Fruit fly (Drosophila melanogaster) whole organism, wandering third instar larva: ENCODE data around the gene pon.

Source experiments
- CG32264 ChIP-seq: fragments of 200-800 bp; sonication (Bioruptor generic); optimal IDR thresholded peaks from 2 replicates; lab custom pipeline; 2016; ENCODE audit warnings: missing biosample characterization, missing genetic modification characterization
- CG9705 ChIP-seq: fragments of 200-800 bp; sonication (Bioruptor generic); optimal IDR thresholded peaks from 2 replicates; lab custom pipeline; 2018; ENCODE audit warnings: missing biosample characterization, mild to moderate bottlenecking, missing genetic modification characterization
- CrebA ChIP-seq: fragments of 200-800 bp; sonication (Bioruptor generic); optimal IDR thresholded peaks from 2 replicates; lab custom pipeline; 2016; ENCODE audit warnings: missing biosample characterization, mild to moderate bottlenecking, missing genetic modification characterization, borderline replicate concordance
- Dif ChIP-seq: fragments of 200-275, 200-300 bp; sonication (Bioruptor generic); optimal IDR thresholded peaks from 2 replicates; lab custom pipeline; 2018; ENCODE audit warnings: missing biosample characterization, missing genetic modification characterization; ENCODE audit not compliant: partially characterized antibody
- GATAd ChIP-seq: sonication (Bioruptor generic); optimal IDR thresholded peaks from 2 replicates; lab custom pipeline; 2016; ENCODE audit warnings: missing biosample characterization, missing genetic modification characterization
- HLH106 ChIP-seq: fragments of 200-800 bp; optimal IDR thresholded peaks from 3 replicates; lab custom pipeline; 2019; ENCODE audit warnings: missing biosample characterization, mild to moderate bottlenecking, missing genetic modification characterization, moderate library complexity
- Hnf4 ChIP-seq: fragments of 200-800 bp; sonication (Bioruptor generic); optimal IDR thresholded peaks from 2 replicates; lab custom pipeline; 2016; ENCODE audit warnings: missing biosample characterization, mild to moderate bottlenecking, missing genetic modification characterization
- Hr83 ChIP-seq: fragments of 200-300 bp; sonication (Bioruptor generic); optimal IDR thresholded peaks from 2 replicates; lab custom pipeline; 2016; ENCODE audit warnings: missing biosample characterization, mild to moderate bottlenecking, missing genetic modification characterization, moderate library complexity; ENCODE audit not compliant: poor library complexity, severe bottlenecking
- Jra ChIP-seq: sonication (Bioruptor generic); optimal IDR thresholded peaks from 2 replicates; lab custom pipeline; 2016; ENCODE audit warnings: missing biosample characterization, missing genetic modification characterization
- Mio ChIP-seq: sonication (Bioruptor generic); optimal IDR thresholded peaks from 2 replicates; lab custom pipeline; 2016; ENCODE audit warnings: missing biosample characterization, missing genetic modification characterization
- Myc ChIP-seq: fragments of >200 bp; optimal IDR thresholded peaks from 2 replicates; lab custom pipeline; 2017
- N ChIP-seq: fragments of >200 bp; optimal IDR thresholded peaks from 2 replicates; lab custom pipeline; 2018; ENCODE audit warnings: missing biosample characterization, missing external identifiers, missing genetic modification characterization
- OdsH ChIP-seq: fragments of 200-800 bp; sonication (Bioruptor generic); optimal IDR thresholded peaks from 2 replicates; lab custom pipeline; 2016; ENCODE audit warnings: missing biosample characterization, mild to moderate bottlenecking, missing genetic modification characterization
- Rel ChIP-seq, 2 experiments: fragments of 200-800 bp; sonication (Bioruptor generic) in 1 of 2; optimal IDR thresholded peaks; 2 replicates in 1 of 2; 3 replicates in 1 of 2; lab custom pipeline; 2016 to 2019; ENCODE audit warnings: mild to moderate bottlenecking in 2 of 2, missing biosample characterization in 2 of 2, missing genetic modification characterization in 2 of 2, moderate library complexity in 1 of 2
- Sp1 ChIP-seq: fragments of 200-800 bp; sonication (Bioruptor generic); optimal IDR thresholded peaks from 3 replicates; lab custom pipeline; 2019; ENCODE audit warnings: missing biosample characterization, mild to moderate bottlenecking, missing genetic modification characterization, moderate library complexity
- br ChIP-seq: fragments of 200-800 bp; sonication (Bioruptor generic); optimal IDR thresholded peaks from 2 replicates; lab custom pipeline; 2016; ENCODE audit warnings: missing biosample characterization, missing genetic modification characterization
- brk ChIP-seq: fragments of 200-800 bp; sonication (Bioruptor generic); optimal IDR thresholded peaks from 2 replicates; lab custom pipeline; 2016; ENCODE audit warnings: missing biosample characterization, mild to moderate bottlenecking, missing genetic modification characterization
- dmrt93B ChIP-seq: fragments of 200-800 bp; sonication (Bioruptor generic); optimal IDR thresholded peaks from 2 replicates; lab custom pipeline; 2018; ENCODE audit warnings: missing biosample characterization, mild to moderate bottlenecking, missing genetic modification characterization
- dsf ChIP-seq: sonication (Bioruptor generic); optimal IDR thresholded peaks from 2 replicates; lab custom pipeline; 2016; ENCODE audit warnings: missing biosample characterization, missing genetic modification characterization, borderline replicate concordance
- foxo ChIP-seq, 2 experiments: fragments of 200-800 bp; sonication (Bioruptor generic); optimal IDR thresholded peaks; 2 replicates in 1 of 2; 3 replicates in 1 of 2; lab custom pipeline; 2016 to 2017; ENCODE audit warnings: missing biosample characterization in 2 of 2, missing genetic modification characterization in 2 of 2
- fru ChIP-seq: fragments of 200-800 bp; sonication (Bioruptor generic); optimal IDR thresholded peaks from 3 replicates; lab custom pipeline; 2016; ENCODE audit warnings: missing biosample characterization, mild to moderate bottlenecking, missing genetic modification characterization
- h ChIP-seq: fragments of 200-800 bp; sonication (Bioruptor generic); optimal IDR thresholded peaks from 3 replicates; lab custom pipeline; 2016; ENCODE audit warnings: missing biosample characterization, mild to moderate bottlenecking, missing genetic modification characterization
- jim ChIP-seq: fragments of 175-275, 200-325 bp; sonication (Bioruptor generic); optimal IDR thresholded peaks from 2 replicates; lab custom pipeline; 2016; ENCODE audit warnings: missing biosample characterization, mild to moderate bottlenecking, missing genetic modification characterization
- lola ChIP-seq: fragments of >200 bp; optimal IDR thresholded peaks from 2 replicates; lab custom pipeline; 2017; ENCODE audit warnings: missing biosample characterization, missing genetic modification characterization
- psq ChIP-seq: fragments of 200-800 bp; sonication (Bioruptor generic); optimal IDR thresholded peaks from 3 replicates; lab custom pipeline; 2017; ENCODE audit warnings: missing biosample characterization, mild to moderate bottlenecking, missing genetic modification characterization, moderate library complexity
- rgr ChIP-seq: fragments of 200-800 bp; sonication (Bioruptor generic); optimal IDR thresholded peaks from 3 replicates; lab custom pipeline; 2016; ENCODE audit warnings: missing biosample characterization, mild to moderate bottlenecking, missing genetic modification characterization
- sage ChIP-seq: fragments of 200-800 bp; sonication (Bioruptor generic); optimal IDR thresholded peaks from 2 replicates; lab custom pipeline; 2016; ENCODE audit warnings: missing biosample characterization, mild to moderate bottlenecking, missing genetic modification characterization
- sv ChIP-seq: fragments of 200-800 bp; sonication (Bioruptor generic); optimal IDR thresholded peaks from 3 replicates; lab custom pipeline; 2016; ENCODE audit warnings: missing biosample characterization, missing genetic modification characterization
- tai ChIP-seq: sonication (Bioruptor generic); optimal IDR thresholded peaks from 2 replicates; lab custom pipeline; 2016; ENCODE audit warnings: missing biosample characterization, missing genetic modification characterization
- usp ChIP-seq: fragments of >200 bp; optimal IDR thresholded peaks from 2 replicates; lab custom pipeline; 2017; ENCODE audit warnings: missing biosample characterization, missing genetic modification characterization
- woc ChIP-seq: sonication (Bioruptor generic); optimal IDR thresholded peaks from 2 replicates; lab custom pipeline; 2016; ENCODE audit warnings: missing biosample characterization, mild to moderate bottlenecking, missing genetic modification characterization

The pon gene

DNA sequence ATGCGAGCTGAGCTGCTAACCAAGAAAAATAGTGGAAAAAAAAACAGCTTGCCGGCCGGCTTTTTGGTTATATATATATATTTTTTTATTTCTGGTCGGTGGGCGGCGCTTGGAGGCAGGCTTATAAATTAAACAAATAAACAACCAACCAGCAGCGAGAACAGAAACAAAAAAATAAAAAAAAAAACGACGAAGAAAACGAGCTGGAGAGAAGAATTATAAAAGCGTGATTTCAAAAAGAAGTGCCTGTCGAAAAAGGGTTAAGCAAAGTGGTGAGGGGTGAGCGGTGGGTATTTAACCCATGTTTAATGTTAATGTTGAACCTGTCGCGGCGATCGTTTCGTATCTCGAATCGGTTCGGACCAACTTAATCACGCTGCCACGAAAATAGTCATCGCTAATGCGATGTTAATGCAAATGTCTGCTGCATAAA lies 35.1 kb downstream of the pon start:
- TF ChIP-seq Rel (GFP tag; optimal IDR thresholded peaks at IDR 0.05; lab: Kevin White, UChicago): no peak
- no peak for TF ChIP-seq Rel (tag; optimal IDR thresholded peaks at IDR 0.05; lab: Kevin White, UChicago)
- peak; percentile 17 for TF ChIP-seq Sp1 (GFP tag; lab: Kevin White, UChicago)

DNA sequence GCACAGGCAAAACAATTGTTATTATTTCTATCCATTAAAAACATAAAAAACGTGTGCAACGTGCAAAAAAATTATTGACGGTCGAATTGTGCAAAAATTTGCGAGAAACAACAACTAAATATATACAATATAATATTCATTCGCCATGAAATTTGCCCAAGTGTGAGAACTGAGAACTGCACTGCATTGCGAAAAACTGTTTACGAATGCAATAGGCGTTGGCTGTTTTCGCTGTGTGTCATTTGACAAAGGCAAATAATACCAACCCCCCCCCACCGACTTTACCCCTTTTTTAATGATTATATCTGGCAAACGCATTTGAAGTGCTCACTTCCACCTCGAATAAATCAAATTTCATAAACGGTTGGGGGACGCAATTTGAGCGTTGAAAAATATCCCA lies 38.9 kb downstream of the pon start:
- no peak for TF ChIP-seq Hnf4
- no peak for TF ChIP-seq Rel (GFP tag; optimal IDR thresholded peaks at IDR 0.05; lab: Kevin White, UChicago)
- no peak for TF ChIP-seq Rel (tag; optimal IDR thresholded peaks at IDR 0.05; lab: Kevin White, UChicago)
- no peak for TF ChIP-seq CG32264 (GFP tag; lab: Kevin White, UChicago)
- TF ChIP-seq usp: no peak
- TF ChIP-seq br (GFP tag; lab: Kevin White, UChicago): no peak
- TF ChIP-seq woc (GFP tag; lab: Kevin White, UChicago): no peak
- no peak for TF ChIP-seq rgr (GFP tag; lab: Kevin White, UChicago)
- TF ChIP-seq lola (GFP tag; lab: Kevin White, UChicago): no peak
- no peak for TF ChIP-seq dsf (GFP tag; lab: Kevin White, UChicago)
- no peak for TF ChIP-seq psq (GFP tag; lab: Kevin White, UChicago)
- no peak for TF ChIP-seq brk
- TF ChIP-seq CG9705 (GFP tag; lab: Kevin White, UChicago): no peak
- TF ChIP-seq OdsH (GFP tag; lab: Kevin White, UChicago): no peak
- TF ChIP-seq Mio (GFP tag; lab: Kevin White, UChicago): no peak
- no peak for TF ChIP-seq Dif (GFP tag; lab: Kevin White, UChicago)
- no peak for TF ChIP-seq h
- no peak for TF ChIP-seq CrebA (GFP tag; lab: Kevin White, UChicago)
- no peak for TF ChIP-seq foxo (GFP tag; optimal IDR thresholded peaks at IDR 0.05; lab: Kevin White, UChicago)
- no peak for TF ChIP-seq jim (GFP tag; lab: Kevin White, UChicago)

dm6 chrX:4677427-4677826 lies 41.3 kb downstream of the pon start:
- peak; percentile 19 for TF ChIP-seq Hnf4
- TF ChIP-seq dsf (GFP tag; lab: Kevin White, UChicago): peak; percentile 52
- peak; percentile 5 for TF ChIP-seq Sp1 (GFP tag; lab: Kevin White, UChicago)
- no peak for TF ChIP-seq sage
- TF ChIP-seq Mio (GFP tag; lab: Kevin White, UChicago): no peak
- TF ChIP-seq br (GFP tag; lab: Kevin White, UChicago): peak; percentile 5
- TF ChIP-seq HLH106: no peak
- peak; percentile 30 for TF ChIP-seq h
- peak; percentile 30 for TF ChIP-seq rgr (GFP tag; lab: Kevin White, UChicago)
- TF ChIP-seq GATAd (GFP tag; lab: Kevin White, UChicago): peak; percentile 21
- TF ChIP-seq Hr83: peak; percentile 22

dm6 chrX:4678146-4678912 lies 42.2 kb downstream of the pon start:
- TF ChIP-seq Rel (GFP tag; optimal IDR thresholded peaks at IDR 0.05; lab: Kevin White, UChicago) (no peak), Rel (tag; optimal IDR thresholded peaks at IDR 0.05; lab: Kevin White, UChicago) (peak; percentile 15), tai (GFP tag; lab: Kevin White, UChicago) (no peak), GATAd (GFP tag; lab: Kevin White, UChicago) (peak; percentile 4)
- TF ChIP-seq, all 38 proteins: peak for 2

DNA sequence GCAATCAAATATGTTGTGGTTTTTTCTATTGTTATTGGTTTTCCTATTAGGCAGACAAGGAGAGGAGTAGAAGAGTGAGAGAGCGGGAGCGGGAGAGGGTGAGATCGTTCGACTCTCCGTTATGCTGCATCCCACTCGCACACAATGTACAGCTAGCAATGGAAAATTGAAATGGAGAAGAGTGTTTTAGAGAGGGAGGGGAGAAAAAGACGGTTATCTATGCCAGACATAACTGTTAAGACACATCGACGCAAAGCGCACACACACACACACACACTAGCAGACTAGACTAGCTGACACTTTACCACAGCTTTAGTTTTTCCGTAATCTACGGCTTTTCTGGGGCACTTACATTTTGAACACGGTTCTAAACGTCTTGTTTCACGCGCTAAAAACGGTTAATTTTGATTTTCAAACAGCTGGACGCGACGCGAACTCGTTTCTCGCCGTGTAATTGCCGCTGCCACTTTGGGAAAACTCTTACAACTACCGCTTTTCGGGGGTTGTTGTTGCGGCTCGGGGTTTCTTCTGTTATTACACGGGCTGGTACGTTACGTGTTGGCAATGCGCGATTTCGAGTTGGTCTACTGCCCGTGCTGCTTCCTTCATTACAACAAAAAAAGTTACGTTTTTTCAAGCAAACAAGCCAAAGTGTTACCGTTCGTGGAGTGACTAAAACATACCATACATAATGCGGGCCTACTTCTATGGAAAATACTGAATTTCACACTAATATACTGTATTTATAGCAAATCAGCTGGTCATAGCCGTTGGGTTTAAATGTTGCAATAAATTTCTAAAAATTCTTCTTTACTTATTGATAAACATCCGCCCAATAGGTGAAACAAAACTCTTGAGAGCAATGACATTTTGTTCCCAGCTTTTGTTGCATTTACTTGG lies 43.0 kb downstream of the pon start, which contains the start of gene fzr:
Gene fzr (minus strand): TSS at position 625 of the 900 bp plus-strand sequence.
- TF ChIP-seq usp: no peak
- no peak for TF ChIP-seq tai (GFP tag; lab: Kevin White, UChicago)
- no peak for TF ChIP-seq CG32264 (GFP tag; lab: Kevin White, UChicago)
- TF ChIP-seq dmrt93B: no peak
- no peak for TF ChIP-seq sv (GFP tag; lab: Kevin White, UChicago)
- no peak for TF ChIP-seq h
- no peak for TF ChIP-seq N (GFP tag; lab: Kevin White, UChicago)
- TF ChIP-seq Myc (lab: Kevin White, UChicago): peak; percentile 69
- no peak for TF ChIP-seq Rel (GFP tag; optimal IDR thresholded peaks at IDR 0.05; lab: Kevin White, UChicago)
- TF ChIP-seq Rel (tag; optimal IDR thresholded peaks at IDR 0.05; lab: Kevin White, UChicago): peak; percentile 38
- no peak for TF ChIP-seq fru (GFP tag; lab: Kevin White, UChicago)
- no peak for TF ChIP-seq Jra (GFP tag; lab: Kevin White, UChicago)
